Worm (Caenorhabditis elegans) whole organism, L4/young adult: Measurements from ENCODE around the gene dct-11.

Experiments
- W03F9.2 ChIP-seq: fragments of 150-350 bp; optimal IDR thresholded peaks from 2 replicates; lab custom pipeline; 2014; ENCODE audit warnings: missing biosample characterization, missing genetic modification characterization
- dao-5 ChIP-seq: sonication (generic microtip); optimal IDR thresholded peaks from 2 replicates; lab custom pipeline; 2016; ENCODE audit warnings: missing genotype, missing genetic modification characterization, moderate library complexity, missing compliant biosample characterization
- him-1 ChIP-seq: sonication (generic microtip); optimal IDR thresholded peaks from 2 replicates; lab custom pipeline; 2016; ENCODE audit warnings: missing genotype, missing genetic modification reagents, missing genetic modification characterization, missing compliant biosample characterization

DNA sequence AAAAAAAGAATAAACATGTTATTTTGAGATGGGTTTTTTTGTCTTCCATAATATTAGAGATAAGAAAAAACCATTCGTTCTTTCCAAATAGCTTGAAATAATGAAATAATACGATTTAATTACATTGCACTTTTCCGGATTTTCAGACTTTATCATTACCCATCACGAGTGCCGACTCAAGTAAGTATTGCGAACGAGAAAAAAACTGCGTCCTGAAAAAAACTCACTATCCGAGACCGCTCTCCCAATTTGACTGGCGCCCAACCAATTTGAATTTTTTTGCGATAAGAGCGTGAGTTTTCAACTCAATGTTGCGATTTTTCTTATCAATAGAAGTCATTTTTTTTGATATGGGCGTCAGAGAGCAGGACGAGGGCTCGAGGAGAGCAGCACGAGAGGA lies 26.5 kb downstream of the dct-11 start:
- no peak for TF ChIP-seq him-1
- no peak for TF ChIP-seq dao-5 (tag; lab: Kevin White, UChicago)
- TF ChIP-seq W03F9.2 (tag; lab: Kevin White, UChicago): no peak
